Worm (Caenorhabditis elegans): Measurements from ENCODE around the gene H03G16.7.

The H03G16.7 gene

ce11 chrX:15040552-15041080 lies 15.2 kb downstream of the H03G16.7 start, which contains the start of gene C18B12.4 (continued):
- TF ChIP-seq nhr-71 (tag; optimal IDR thresholded peaks at IDR 0.05) (peak; percentile 96), ces-1 (GFP tag; optimal IDR thresholded peaks at IDR 0.05) (no peak), fos-1 (tag; optimal IDR thresholded peaks at IDR 0.05) (peak; percentile 38), ama-1 (optimal IDR thresholded peaks at IDR 0.05) (no peak), ceh-88 (GFP tag; IDR thresholded peaks at IDR 0.05) (peak; percentile 74; the same call in 1 of the 2 replicates), jun-1 (tag; optimal IDR thresholded peaks at IDR 0.05) (peak; percentile 45), lsy-2 (tag; optimal IDR thresholded peaks at IDR 0.05) (peak; percentile 63 to 82), ztf-11 (tag; optimal IDR thresholded peaks at IDR 0.05) (peak in 1 of 2 experiments; percentile 19), nhr-19 (GFP tag; conservative IDR thresholded peaks at IDR 0.05) (peak; percentile 87), mef-2 (tag; optimal IDR thresholded peaks at IDR 0.05) (no peak), dpl-1 (GFP tag; optimal IDR thresholded peaks at IDR 0.05) (peak; percentile 70 to 82 (median 77)), blmp-1 (tag; optimal IDR thresholded peaks at IDR 0.05) (peak; percentile 63), fkh-8 (tag; optimal IDR thresholded peaks at IDR 0.05) (peak; percentile 85), nhr-11 (tag; optimal IDR thresholded peaks at IDR 0.05) (no peak), unc-130 (tag; optimal IDR thresholded peaks at IDR 0.05) (peak; percentile 95), efl-3 (GFP tag; optimal IDR thresholded peaks at IDR 0.05) (no peak), nhr-84 (tag; optimal IDR thresholded peaks at IDR 0.05) (no peak), unc-86 (tag; optimal IDR thresholded peaks at IDR 0.05) (peak; percentile 69), skn-1 (tag; optimal IDR thresholded peaks at IDR 0.05) (peak; percentile 93), tlp-1 (tag; optimal IDR thresholded peaks at IDR 0.05) (no peak), C34B4.2 (tag; optimal IDR thresholded peaks at IDR 0.05) (no peak), sptf-1 (tag; optimal IDR thresholded peaks at IDR 0.05) (no peak), C16A3.4 (tag; optimal IDR thresholded peaks at IDR 0.05) (peak; percentile 91), ceh-82 (tag; optimal IDR thresholded peaks at IDR 0.05) (peak in 2 of 3 experiments; percentile 48 to 93), unc-30 (tag; optimal IDR thresholded peaks at IDR 0.05) (no peak), nhr-28 (tag; optimal IDR thresholded peaks at IDR 0.05) (no peak), ceh-8 (GFP tag; optimal IDR thresholded peaks at IDR 0.05) (no peak), pqm-1 (tag; optimal IDR thresholded peaks at IDR 0.05) (no peak), fkh-4 (tag; optimal IDR thresholded peaks at IDR 0.05; ENCODE audit: borderline replicate concordance) (peak; percentile 56), ceh-90 (tag; optimal IDR thresholded peaks at IDR 0.05) (no peak), zag-1 (tag; optimal IDR thresholded peaks at IDR 0.05) (no peak), lin-13 (GFP tag; optimal IDR thresholded peaks at IDR 0.05) (peak; percentile 93), tbx-2 (tag; optimal IDR thresholded peaks at IDR 0.05) (peak; percentile 86), hlh-17 (GFP tag; optimal IDR thresholded peaks at IDR 0.05; ENCODE audit: borderline replicate concordance) (no peak), hlh-4 (tag; optimal IDR thresholded peaks at IDR 0.05) (no peak), aha-1 (tag; optimal IDR thresholded peaks at IDR 0.05) (no peak), egl-13 (tag; optimal IDR thresholded peaks at IDR 0.05) (peak; percentile 25), lin-39 (tag; optimal IDR thresholded peaks at IDR 0.05) (no peak), efl-1 (optimal IDR thresholded peaks at IDR 0.05) (peak; percentile 58 to 69), efl-1 (GFP tag; optimal IDR thresholded peaks at IDR 0.05 in 1 of 2) (peak; percentile 63 to 95), nhr-76 (tag; optimal IDR thresholded peaks at IDR 0.05) (no peak), unc-62 (GFP tag; optimal IDR thresholded peaks at IDR 0.05) (no peak), ets-5 (GFP tag; IDR thresholded peaks at IDR 0.05) (no peak), Y116A8C.19 (tag; optimal IDR thresholded peaks at IDR 0.05; ENCODE audit: borderline replicate concordance) (no peak), alr-1 (tag; optimal IDR thresholded peaks at IDR 0.05; ENCODE audit: borderline replicate concordance) (no peak), zip-4 (GFP tag; optimal IDR thresholded peaks at IDR 0.05) (no peak), nhr-77 (tag; optimal IDR thresholded peaks at IDR 0.05) (peak; percentile 54), nhr-90 (tag; optimal IDR thresholded peaks at IDR 0.05; ENCODE audit: poor library complexity) (peak; percentile 73), swsn-7 (tag; optimal IDR thresholded peaks at IDR 0.05) (peak; percentile 78), F16B12.6 (tag; optimal IDR thresholded peaks at IDR 0.05) (peak; percentile 19), nhr-20 (tag; optimal IDR thresholded peaks at IDR 0.05) (peak; percentile 92)

Data from whole organism, L1 larva.